Fruit fly (Drosophila melanogaster): ENCODE data around the gene CG13907.

CG13907 gene

dm6 chr3L:884239-884638, 2.4 kb upstream of the CG13907 start (continued):
- TF ChIP-seq dpn (GFP tag; optimal IDR thresholded peaks at IDR 0.05) (peak in 1 of 2 experiments; percentile 8), mam (GFP tag; optimal IDR thresholded peaks at IDR 0.05) (peak; percentile 26), hkb (optimal IDR thresholded peaks at IDR 0.05) (no peak), hkb (GFP tag; IDR thresholded peaks at IDR 0.05) (0 out of 2 replicates have a peak, but pooled peaks have one; percentile 42), zfh1 (GFP tag; IDR thresholded peaks at IDR 0.05) (peak; percentile 13; the same call in 1 of the 3 replicates), CG11723 (GFP tag; optimal IDR thresholded peaks at IDR 0.05) (no peak), caup (GFP tag; optimal IDR thresholded peaks at IDR 0.05; ENCODE audit: severe bottlenecking) (peak; percentile 28), pb (GFP tag; optimal IDR thresholded peaks at IDR 0.05) (no peak), dysf (GFP tag; IDR thresholded peaks at IDR 0.05) (peak; percentile 40; the same call in 1 of the 3 replicates), CG8290 (GFP tag; optimal IDR thresholded peaks at IDR 0.05) (no peak), CG8290 (tag; optimal IDR thresholded peaks at IDR 0.05) (no peak), CG32532 (GFP tag; IDR thresholded peaks at IDR 0.05) (peak; percentile 58), CG2120 (GFP tag; optimal IDR thresholded peaks at IDR 0.05) (peak; percentile 5), Drgx (GFP tag; IDR thresholded peaks at IDR 0.05) (peak; percentile 24; the same call in 1 of the 2 replicates), Mrtf (GFP tag; IDR thresholded peaks at IDR 0.05) (peak; percentile 10; the same call in 1 of the 3 replicates), CG11456 (GFP tag; IDR thresholded peaks at IDR 0.05) (0 out of 3 replicates have a peak, but pooled peaks have one; percentile 4)

dm6 chr3L:883786-884185, 2.0 kb upstream of the CG13907 start:
- TF ChIP-seq chinmo (GFP tag; IDR thresholded peaks at IDR 0.05; ENCODE audit: partially characterized antibody) (0 out of 4 replicates have a peak, but pooled peaks have one; percentile 10), lola (GFP tag; optimal IDR thresholded peaks at IDR 0.05) (no peak), sob (GFP tag; IDR thresholded peaks at IDR 0.05) (no peak), CG7372 (GFP tag; IDR thresholded peaks at IDR 0.05) (peak; percentile 12; the same call in 1 of the 2 replicates), CG7928 (GFP tag; optimal IDR thresholded peaks at IDR 0.05) (no peak), Aef1 (GFP tag; IDR thresholded peaks at IDR 0.05) (no peak), CG15514 (GFP tag; optimal IDR thresholded peaks at IDR 0.05) (peak; percentile 20)

- TF ChIP-seq abd-A (tag; optimal IDR thresholded peaks at IDR 0.05) (peak; percentile 70), Rfx (GFP tag; IDR thresholded peaks at IDR 0.05) (0 out of 2 replicates have a peak, but pooled peaks have one; percentile 29), CG18764 (GFP tag; optimal IDR thresholded peaks at IDR 0.05) (no peak), CG10267 (tag; optimal IDR thresholded peaks at IDR 0.05) (no peak), Side (GFP tag; optimal IDR thresholded peaks at IDR 0.05) (no peak), seq (GFP tag; IDR thresholded peaks at IDR 0.05) (peak; percentile 38; the same call in 1 of the 2 replicates), ERR (GFP tag; optimal IDR thresholded peaks at IDR 0.05) (peak; percentile 4), Six4 (GFP tag; optimal IDR thresholded peaks at IDR 0.05) (no peak), Doc2 (GFP tag; IDR thresholded peaks at IDR 0.05) (no peak), tll (GFP tag; optimal IDR thresholded peaks at IDR 0.05) (no peak), CG8290 (GFP tag; optimal IDR thresholded peaks at IDR 0.05) (no peak), CG8290 (tag; optimal IDR thresholded peaks at IDR 0.05) (peak in 1 of 2 experiments; percentile 19), az2 (GFP tag; optimal IDR thresholded peaks at IDR 0.05) (no peak), Hr78 (GFP tag; optimal IDR thresholded peaks at IDR 0.05) (peak in 1 of 2 experiments; percentile 51), sr (GFP tag; IDR thresholded peaks at IDR 0.05) (0 out of 3 replicates have a peak, but pooled peaks have one; percentile 35), sd (tag; optimal IDR thresholded peaks at IDR 0.05) (peak; percentile 83), CG17186 (GFP tag; optimal IDR thresholded peaks at IDR 0.05) (no peak), CG17385 (GFP tag; optimal IDR thresholded peaks at IDR 0.05) (peak; percentile 85), CG13287 (GFP tag; IDR thresholded peaks at IDR 0.05; ENCODE audit: partially characterized antibody) (peak; percentile 6; the same call in 1 of the 2 replicates), sug (tag; optimal IDR thresholded peaks at IDR 0.05) (peak; percentile 41), CG43689 (GFP tag; IDR thresholded peaks at IDR 0.05) (no peak), Fer1 (GFP tag; optimal IDR thresholded peaks at IDR 0.05) (no peak), CG5953 (GFP tag; IDR thresholded peaks at IDR 0.05) (no peak), bcd (GFP tag; optimal IDR thresholded peaks at IDR 0.05) (no peak), lov (optimal IDR thresholded peaks at IDR 0.05) (no peak), lov (GFP tag; IDR thresholded peaks at IDR 0.05) (0 out of 3 replicates have a peak, but pooled peaks have one; percentile 7), Chrac-16 (GFP tag; optimal IDR thresholded peaks at IDR 0.05) (no peak), nerfin-1 (tag; optimal IDR thresholded peaks at IDR 0.05) (peak; percentile 83)
Observed at dm6 chr3L:882892-883255, 1.1 kb upstream of the CG13907 start.
